Worm (Caenorhabditis elegans): Measurements from ENCODE around the gene scl-6.

DNA sequence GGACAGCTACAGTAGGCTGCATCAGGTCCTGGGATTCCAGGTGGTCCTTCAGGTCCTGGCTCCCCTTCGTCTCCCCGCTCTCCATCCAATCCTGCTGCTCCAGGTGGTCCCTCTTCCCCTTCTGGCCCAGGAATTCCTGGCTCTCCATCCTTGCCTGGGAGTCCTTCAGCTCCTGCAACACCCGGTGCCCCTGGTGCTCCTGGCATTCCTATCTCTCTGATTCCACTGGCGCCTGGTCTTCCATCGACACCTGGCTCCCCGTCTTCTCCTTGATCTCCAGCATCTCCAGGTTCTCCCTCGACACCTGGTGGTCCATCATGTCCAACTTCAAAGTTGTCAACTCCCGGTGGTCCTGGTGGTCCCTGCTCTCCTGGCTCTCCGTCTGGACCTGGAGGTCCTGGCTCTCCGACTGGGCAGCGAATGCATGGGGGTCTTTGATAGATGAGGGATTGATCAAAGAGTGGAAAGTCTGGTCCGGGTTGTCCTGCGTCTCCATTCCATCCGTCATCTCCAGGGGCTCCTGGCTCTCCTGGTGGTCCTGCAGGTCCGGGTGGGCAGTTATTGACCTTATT lies 21.2 kb downstream of the scl-6 start:
- no peak for TF ChIP-seq F55B11.4 (tag; optimal IDR thresholded peaks at IDR 0.05; ENCODE audit: borderline replicate concordance, insufficient read depth)
- TF ChIP-seq bed-1 (GFP tag; IDR thresholded peaks at IDR 0.05): no peak
- TF ChIP-seq pha-4 (tag; optimal IDR thresholded peaks at IDR 0.05): no peak

Measured in whole organism, young adult.